Fruit fly (Drosophila melanogaster) whole organism, pupa: ENCODE data around the gene Eip63E.

Experiments used
- CG10348 ChIP-seq: fragments of 200-800 bp; sonication (Bioruptor generic); IDR thresholded peaks from 2 replicates; pipeline ENCODE4 v1.3.6; 2022; ENCODE audit warnings: missing biosample characterization, missing genetic modification characterization
- CG12605 ChIP-seq: fragments of 200-800 bp; sonication (Bioruptor generic); IDR thresholded peaks from 2 replicates; pipeline ENCODE4 v1.3.6; 2022; ENCODE audit warnings: missing biosample characterization, missing genetic modification characterization
- CG13204 ChIP-seq: fragments of 200-800 bp; sonication (Bioruptor generic); optimal IDR thresholded peaks from 2 replicates; lab custom pipeline; 2018; ENCODE audit warnings: missing biosample characterization, mild to moderate bottlenecking, missing genetic modification characterization, moderate library complexity
- CG14655 ChIP-seq: fragments of 200-800 bp; sonication (Bioruptor generic); optimal IDR thresholded peaks from 3 replicates; lab custom pipeline; 2017; ENCODE audit warnings: mild to moderate bottlenecking, missing biosample characterization, missing genetic modification reagents, missing genetic modification characterization
- CG15710 ChIP-seq: fragments of 200-800 bp; sonication (Bioruptor generic); optimal IDR thresholded peaks from 2 replicates; lab custom pipeline; 2018; ENCODE audit warnings: missing biosample characterization, mild to moderate bottlenecking, missing genetic modification characterization, moderate library complexity
- CG17806 ChIP-seq: fragments of 200-800 bp; sonication (Bioruptor generic); optimal IDR thresholded peaks from 2 replicates; lab custom pipeline; 2018; ENCODE audit warnings: missing biosample characterization, mild to moderate bottlenecking, missing genetic modification characterization, moderate library complexity
- CG32121 ChIP-seq: fragments of 200-800 bp; sonication (Bioruptor generic); IDR thresholded peaks from 2 replicates; pipeline ENCODE4 v1.3.6; 2022; ENCODE audit warnings: missing biosample characterization, missing genetic modification characterization
- CG34367 ChIP-seq: fragments of 200-800 bp; sonication (Bioruptor generic); optimal IDR thresholded peaks from 2 replicates; lab custom pipeline; 2018; ENCODE audit warnings: missing biosample characterization, mild to moderate bottlenecking, missing genetic modification characterization
- CG4496 ChIP-seq: fragments of 200-800 bp; sonication (Bioruptor generic); IDR thresholded peaks from 3 replicates; pipeline ENCODE4 v1.3.6; 2022; ENCODE audit warnings: missing biosample characterization, missing genetic modification characterization
- CG8159 ChIP-seq: fragments of 200-800 bp; sonication (Bioruptor generic); optimal IDR thresholded peaks from 3 replicates; lab custom pipeline; 2018; ENCODE audit warnings: missing biosample characterization, mild to moderate bottlenecking, missing genetic modification characterization, moderate library complexity
- CG8301 ChIP-seq: fragments of 200-800 bp; sonication (Bioruptor generic); optimal IDR thresholded peaks from 2 replicates; lab custom pipeline; 2018; ENCODE audit warnings: missing biosample characterization, mild to moderate bottlenecking, missing genetic modification characterization
- CG9948 ChIP-seq: fragments of 200-800 bp; sonication (Bioruptor generic); optimal IDR thresholded peaks from 2 replicates; lab custom pipeline; 2018; ENCODE audit warnings: missing biosample characterization, mild to moderate bottlenecking, missing genetic modification characterization, moderate library complexity
- D1 ChIP-seq: fragments of 200-800 bp; sonication (Bioruptor generic); optimal IDR thresholded peaks from 2 replicates; lab custom pipeline; 2018; ENCODE audit warnings: missing biosample characterization, mild to moderate bottlenecking, missing genetic modification characterization, moderate library complexity
- EcR ChIP-seq: fragments of 200-800 bp; sonication (Bioruptor generic); optimal IDR thresholded peaks from 3 replicates; lab custom pipeline; 2019; ENCODE audit warnings: missing biosample characterization, missing genetic modification characterization, mild to moderate bottlenecking, moderate library complexity, missing genetic modification reagents
- Ets98B ChIP-seq: fragments of 200-800 bp; sonication (Bioruptor generic); IDR thresholded peaks from 2 replicates; pipeline ENCODE4 v1.3.6; 2022; ENCODE audit warnings: missing biosample characterization, missing genetic modification characterization
- Pif1A ChIP-seq: fragments of 200-800 bp; sonication (Bioruptor generic); optimal IDR thresholded peaks from 3 replicates; lab custom pipeline; 2016; ENCODE audit warnings: missing biosample characterization, missing genetic modification characterization
- Pif1B ChIP-seq: fragments of 200-800 bp; sonication (Bioruptor generic); optimal IDR thresholded peaks from 3 replicates; lab custom pipeline; 2016; ENCODE audit warnings: missing biosample characterization, missing genetic modification characterization
- Snoo ChIP-seq: fragments of 200-800 bp; sonication (Bioruptor generic); optimal IDR thresholded peaks from 3 replicates; lab custom pipeline; 2017; ENCODE audit warnings: missing biosample characterization, mild to moderate bottlenecking, missing genetic modification characterization, inconsistent platforms
- fd96Ca ChIP-seq: fragments of 200-800 bp; sonication (Bioruptor generic); IDR thresholded peaks from 3 replicates; pipeline ENCODE4 v1.3.6; 2022; ENCODE audit warnings: missing biosample characterization, missing genetic modification characterization
- gl ChIP-seq: fragments of 200-800 bp; sonication (Bioruptor generic); optimal IDR thresholded peaks from 2 replicates; lab custom pipeline; 2018; ENCODE audit warnings: missing biosample characterization, mild to moderate bottlenecking, missing genetic modification characterization
- rn ChIP-seq: fragments of 200-800 bp; sonication (Bioruptor generic); IDR thresholded peaks from 2 replicates; pipeline ENCODE4 v1.3.6; 2022; ENCODE audit warnings: missing biosample characterization, missing genetic modification characterization

Gene Eip63E

DNA sequence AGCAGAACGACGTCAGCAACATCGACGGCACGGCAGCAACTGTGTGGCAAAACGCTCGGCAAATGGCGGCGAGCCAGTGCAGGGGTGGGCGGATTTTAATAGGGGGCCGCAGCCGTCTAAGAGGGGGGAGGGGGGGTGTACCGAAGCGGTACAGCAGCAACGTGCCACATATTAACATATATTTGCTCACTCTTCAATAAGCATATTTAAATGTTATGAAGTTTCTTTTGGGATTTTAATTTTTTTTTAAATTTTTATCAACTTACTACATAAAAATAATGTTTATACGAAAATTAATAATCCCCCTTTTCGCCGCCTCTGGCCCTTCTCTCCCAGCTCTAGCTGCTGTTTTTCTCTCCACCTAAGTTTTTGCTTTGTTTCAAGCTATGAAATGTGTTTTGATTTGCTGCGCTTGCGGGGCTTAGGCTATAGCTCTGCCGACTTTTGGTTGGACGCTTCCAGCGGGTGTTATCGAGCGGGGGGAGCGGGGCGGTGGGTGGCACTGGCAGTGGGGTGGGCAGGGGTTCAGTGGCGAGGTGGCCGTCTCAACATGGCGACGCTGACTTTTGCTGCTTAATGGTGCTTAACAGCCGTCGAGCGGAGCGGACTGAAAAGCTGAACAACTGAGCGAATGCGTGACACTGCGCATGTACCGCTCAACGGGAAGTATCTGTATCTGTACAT lies 117.1 kb downstream of the Eip63E start:
- TF ChIP-seq Pif1B (GFP tag; lab: Kevin White, UChicago) (no peak), CG9948 (tag; lab: Kevin White, UChicago) (peak; percentile 70), CG34367 (peak; percentile 41), CG8159 (tag; lab: Kevin White, UChicago) (peak; percentile 66), CG15710 (tag; lab: Kevin White, UChicago) (peak; percentile 67), CG4496 (GFP tag; lab: Robert Waterston, UW) (peak; percentile 89), D1 (tag; lab: Kevin White, UChicago) (no peak), CG14655 (GFP tag; lab: Kevin White, UChicago) (peak; percentile 70), Snoo (tag; lab: Kevin White, UChicago) (no peak), CG32121 (GFP tag; lab: Robert Waterston, UW) (peak; percentile 88), gl (no peak), fd96Ca (peak; percentile 92), EcR (GFP tag; lab: Kevin White, UChicago) (no peak), CG12605 (GFP tag; lab: Robert Waterston, UW) (peak; percentile 41; the same call in 1 of the 2 replicates), CG17806 (tag; lab: Kevin White, UChicago) (peak; percentile 40), CG13204 (GFP tag; lab: Kevin White, UChicago) (no peak), CG8301 (tag; lab: Kevin White, UChicago) (peak; percentile 60), Ets98B (peak; percentile 80), Pif1A (GFP tag; lab: Kevin White, UChicago) (no peak), rn (GFP tag; lab: Robert Waterston, UW) (peak; percentile 69), CG10348 (GFP tag; lab: Robert Waterston, UW) (peak; percentile 87)

DNA sequence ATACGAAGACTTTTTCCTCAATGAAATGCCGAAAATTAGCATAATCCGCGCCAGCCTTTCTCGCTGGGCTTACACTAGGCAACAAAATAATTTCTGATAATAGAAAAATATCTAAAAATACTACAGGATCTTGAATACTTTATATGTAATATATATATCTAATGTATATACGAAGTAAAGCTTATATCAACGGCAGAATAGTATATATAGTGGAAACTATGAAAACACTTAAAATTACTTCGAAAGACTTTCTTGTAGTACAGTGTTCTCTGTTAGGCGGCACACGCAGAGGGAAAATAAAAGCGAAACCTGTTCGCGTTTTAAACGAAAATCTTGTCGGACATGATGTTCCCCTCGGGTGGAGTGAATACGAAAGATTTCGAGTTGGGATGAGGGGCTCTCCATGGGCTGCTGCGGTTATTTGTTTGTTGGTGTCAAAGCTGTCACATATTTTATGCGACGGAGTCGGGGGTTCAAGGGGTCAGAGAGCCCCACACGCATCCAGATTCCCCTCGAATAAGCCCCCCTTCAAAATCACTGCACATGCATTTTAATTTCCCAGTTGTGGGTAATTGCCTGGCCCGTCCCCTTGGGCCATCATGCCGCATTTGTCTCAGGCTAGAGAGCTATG lies 118.7 kb downstream of the Eip63E start:
- TF ChIP-seq Snoo (tag; lab: Kevin White, UChicago) (peak; percentile 42), Ets98B (peak; percentile 53), CG12605 (GFP tag; lab: Robert Waterston, UW) (peak; percentile 58), fd96Ca (peak; percentile 66; the same call in 1 of the 3 replicates), CG4496 (GFP tag; lab: Robert Waterston, UW) (peak; percentile 72), CG34367 (peak; percentile 46), Pif1A (GFP tag; lab: Kevin White, UChicago) (peak; percentile 59), CG8301 (tag; lab: Kevin White, UChicago) (peak; percentile 74), rn (GFP tag; lab: Robert Waterston, UW) (no peak), CG8159 (tag; lab: Kevin White, UChicago) (peak; percentile 83), CG32121 (GFP tag; lab: Robert Waterston, UW) (peak; percentile 73), D1 (tag; lab: Kevin White, UChicago) (no peak), CG9948 (tag; lab: Kevin White, UChicago) (peak; percentile 69), CG15710 (tag; lab: Kevin White, UChicago) (peak; percentile 66), CG13204 (GFP tag; lab: Kevin White, UChicago) (peak; percentile 37), CG17806 (tag; lab: Kevin White, UChicago) (peak; percentile 82), CG14655 (GFP tag; lab: Kevin White, UChicago) (peak; percentile 82), CG10348 (GFP tag; lab: Robert Waterston, UW) (no peak), Pif1B (GFP tag; lab: Kevin White, UChicago) (peak; percentile 78), EcR (GFP tag; lab: Kevin White, UChicago) (peak; percentile 9), gl (no peak)
- TF ChIP-seq, all 21 proteins: peak for 17

DNA sequence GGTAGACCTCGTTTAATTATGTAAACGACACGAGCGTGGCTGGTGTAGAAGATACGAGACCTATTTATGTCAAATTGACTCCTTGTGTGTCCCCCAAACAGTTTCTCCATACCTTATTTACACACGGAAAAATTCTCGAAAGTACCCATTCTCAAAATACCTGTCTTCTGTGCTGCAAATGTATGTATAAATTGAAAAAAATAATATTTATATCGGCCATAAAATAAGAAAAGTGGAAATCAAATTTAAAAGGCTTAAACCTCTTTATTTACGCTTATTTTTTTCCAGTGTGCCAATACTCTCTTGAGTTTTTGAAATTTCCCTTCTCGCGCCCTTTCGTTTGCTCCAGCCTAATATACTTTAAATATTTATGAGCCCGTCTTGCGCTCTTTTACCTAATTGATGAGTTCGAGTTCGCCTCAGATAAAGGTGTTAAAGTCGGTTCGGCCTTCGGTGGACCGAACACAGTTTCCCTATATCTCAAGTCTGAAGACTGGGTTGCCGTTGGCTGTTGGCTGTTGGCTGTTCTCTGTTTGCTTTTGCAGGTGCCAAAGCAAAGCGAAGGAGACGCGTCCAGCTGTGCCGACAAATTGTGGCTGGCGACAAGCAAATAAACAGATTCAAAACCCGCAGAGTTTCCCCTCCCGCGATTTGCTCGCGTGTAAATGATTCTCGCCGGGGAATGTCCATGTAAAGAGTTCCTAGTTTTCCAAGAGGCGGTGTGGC lies 123.2 kb downstream of the Eip63E start:
- TF ChIP-seq Ets98B (no peak), CG8301 (tag; lab: Kevin White, UChicago) (no peak), CG32121 (GFP tag; lab: Robert Waterston, UW) (no peak), CG17806 (tag; lab: Kevin White, UChicago) (peak; percentile 2), CG15710 (tag; lab: Kevin White, UChicago) (peak; percentile 31), Pif1A (GFP tag; lab: Kevin White, UChicago) (peak; percentile 26), CG8159 (tag; lab: Kevin White, UChicago) (peak; percentile 12), CG34367 (peak; percentile 32), CG9948 (tag; lab: Kevin White, UChicago) (peak; percentile 54), gl (no peak), CG10348 (GFP tag; lab: Robert Waterston, UW) (no peak)

DNA sequence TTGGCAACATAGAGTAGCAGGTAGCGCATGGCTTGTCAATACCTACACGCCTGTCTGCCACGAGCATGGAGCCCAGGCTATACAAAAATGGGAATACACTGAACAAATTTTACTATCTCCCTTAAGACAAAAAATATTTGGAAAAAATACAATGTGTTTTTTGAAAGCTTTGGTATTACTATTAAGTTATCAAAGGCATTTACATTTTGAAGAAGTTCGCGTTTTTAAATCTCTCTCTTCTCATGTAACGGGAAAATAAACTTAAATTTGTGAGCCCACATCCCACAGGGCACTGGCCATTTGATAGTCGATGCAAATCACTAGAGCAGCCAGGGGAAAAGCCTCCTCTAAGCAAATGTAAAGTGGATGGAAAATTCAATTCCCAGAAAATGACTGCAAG lies 123.8 kb downstream of the Eip63E start:
- TF ChIP-seq EcR (GFP tag; lab: Kevin White, UChicago) (no peak), CG14655 (GFP tag; lab: Kevin White, UChicago) (peak; percentile 64), CG8159 (tag; lab: Kevin White, UChicago) (peak; percentile 33), CG8301 (tag; lab: Kevin White, UChicago) (peak; percentile 42), Snoo (tag; lab: Kevin White, UChicago) (no peak), CG34367 (no peak), CG17806 (tag; lab: Kevin White, UChicago) (peak; percentile 10)
